Fruit fly (Drosophila melanogaster): Measurements from ENCODE around the gene Cpr65Ay.

The Cpr65Ay gene

dm6 chr3L:6143188-6143755 lies 15.2 kb downstream of the Cpr65Ay start, which contains the start of gene Lcp65Ad:
TSS of gene Lcp65Ad (plus strand) at chr3L:6143395.
- no peak for TF ChIP-seq Ets97D (GFP tag; optimal IDR thresholded peaks at IDR 0.05)
- no peak for TF ChIP-seq H2.0 (GFP tag; IDR thresholded peaks at IDR 0.05)
- TF ChIP-seq lbe (GFP tag; optimal IDR thresholded peaks at IDR 0.05), result no peak
- no peak for TF ChIP-seq hth (optimal IDR thresholded peaks at IDR 0.05)
- TF ChIP-seq Ets65A (GFP tag), result peak; percentile 85
- TF ChIP-seq Blimp-1 (GFP tag; optimal IDR thresholded peaks at IDR 0.05), result peak; percentile 25
- no peak for TF ChIP-seq CG30431 (GFP tag; optimal IDR thresholded peaks at IDR 0.05)
- TF ChIP-seq shn (GFP tag; optimal IDR thresholded peaks at IDR 0.05), result no peak
- no peak for TF ChIP-seq CkIIα-i1 (GFP tag; IDR thresholded peaks at IDR 0.05)

- TF ChIP-seq HHEX (GFP tag; optimal IDR thresholded peaks at IDR 0.05), result no peak
- TF ChIP-seq CHES-1-like (GFP tag; optimal IDR thresholded peaks at IDR 0.05), result no peak
- TF ChIP-seq CG1792 (GFP tag; optimal IDR thresholded peaks at IDR 0.05), result no peak
- TF ChIP-seq cwo (GFP tag; optimal IDR thresholded peaks at IDR 0.05), result no peak
- no peak for TF ChIP-seq cato (GFP tag; optimal IDR thresholded peaks at IDR 0.05; ENCODE audit: borderline replicate concordance)
- no peak for TF ChIP-seq sna (GFP tag; IDR thresholded peaks at IDR 0.05; ENCODE audit: partially characterized antibody)
- TF ChIP-seq CG2116 (GFP tag; optimal IDR thresholded peaks at IDR 0.05), result no peak
- no peak for TF ChIP-seq CG2202 (tag; optimal IDR thresholded peaks at IDR 0.05)
These were observed 16.1 kb downstream of the Cpr65Ay start, which contains the start of gene Cpr65Aw for dm6 chr3L:6142313-6142712. TSS of gene Cpr65Aw (minus strand) at chr3L:6142413.

dm6 chr3L:6141538-6141937 lies 16.9 kb downstream of the Cpr65Ay start:
- peak; percentile 52 for TF ChIP-seq cwo (GFP tag; optimal IDR thresholded peaks at IDR 0.05)
- TF ChIP-seq Pdp1 (GFP tag; optimal IDR thresholded peaks at IDR 0.05), result peak in 1 of 2 experiments; percentile 65
- TF ChIP-seq abd-A (tag; optimal IDR thresholded peaks at IDR 0.05), result peak; percentile 81
- TF ChIP-seq sd (tag; optimal IDR thresholded peaks at IDR 0.05), result peak; percentile 35
- TF ChIP-seq vvl (GFP tag; IDR thresholded peaks at IDR 0.05), result peak; percentile 70; the same call in 1 of the 2 replicates
- TF ChIP-seq sens (GFP tag), result peak; percentile 28
- TF ChIP-seq Blimp-1 (GFP tag; optimal IDR thresholded peaks at IDR 0.05), result peak; percentile 17
- peak; percentile 90 for TF ChIP-seq chinmo (GFP tag; IDR thresholded peaks at IDR 0.05; ENCODE audit: partially characterized antibody)
- TF ChIP-seq CG13894 (tag; optimal IDR thresholded peaks at IDR 0.05), result peak; percentile 78
- TF ChIP-seq Ada2b (GFP tag; IDR thresholded peaks at IDR 0.05), result no peak
- no peak for TF ChIP-seq Atf3 (GFP tag; optimal IDR thresholded peaks at IDR 0.05)
- no peak for TF ChIP-seq CG17912 (GFP tag; optimal IDR thresholded peaks at IDR 0.05)
- TF ChIP-seq CG12769 (tag; optimal IDR thresholded peaks at IDR 0.05), result peak; percentile 64

DNA sequence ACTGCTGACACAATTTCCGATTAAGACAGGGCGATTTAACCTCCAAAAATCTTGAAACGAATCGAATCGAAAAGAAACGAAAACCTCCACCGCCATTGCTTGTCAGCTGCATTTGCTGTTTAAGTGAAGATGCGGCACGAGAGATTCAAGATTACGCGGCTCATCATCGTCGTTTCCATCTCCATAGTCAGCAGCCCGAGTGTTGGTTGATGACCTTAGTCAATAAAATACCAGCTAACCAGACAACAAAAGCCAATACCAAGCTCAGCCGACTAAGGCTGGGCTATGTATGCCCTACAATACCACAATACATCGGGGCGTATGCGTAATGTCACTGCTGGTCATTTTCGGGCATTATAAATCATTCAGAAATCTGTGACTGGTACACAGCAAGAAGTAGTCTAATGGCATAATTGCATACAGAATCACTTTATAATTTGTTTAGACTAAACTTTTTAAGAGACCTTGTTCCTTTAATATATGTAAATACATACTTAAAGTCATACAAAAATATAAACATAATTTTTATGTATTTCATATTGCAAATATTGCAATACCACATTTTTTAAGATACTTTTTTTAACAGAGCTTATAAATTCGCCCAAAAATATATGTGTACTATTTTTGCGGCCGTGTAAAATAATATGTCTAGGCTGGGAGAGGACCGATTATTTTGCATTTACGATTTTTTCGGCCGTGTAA lies 17.5 kb downstream of the Cpr65Ay start:
- peak; percentile 4 for TF ChIP-seq CG12659 (GFP tag; optimal IDR thresholded peaks at IDR 0.05)
- peak; percentile 18 for TF ChIP-seq dmrt99B (tag; optimal IDR thresholded peaks at IDR 0.05)
- peak; percentile 52 for TF ChIP-seq gem (tag; optimal IDR thresholded peaks at IDR 0.05)
- TF ChIP-seq chinmo (GFP tag; IDR thresholded peaks at IDR 0.05; ENCODE audit: partially characterized antibody), result peak; percentile 82; the same call in 2 of the 4 replicates
- peak; percentile 19 for TF ChIP-seq pros (GFP tag; optimal IDR thresholded peaks at IDR 0.05)
- TF ChIP-seq Hr51 (GFP tag; optimal IDR thresholded peaks at IDR 0.05), result peak in 1 of 2 experiments; percentile 47
- TF ChIP-seq Ptx1 (GFP tag; IDR thresholded peaks at IDR 0.05), result peak; percentile 26; the same call in 1 of the 2 replicates
- TF ChIP-seq CG2678 (tag; optimal IDR thresholded peaks at IDR 0.05), result peak; percentile 21
- peak; percentile 33 for TF ChIP-seq Oli (tag; optimal IDR thresholded peaks at IDR 0.05)
- peak; percentile 2 for TF ChIP-seq CG30403 (GFP tag; optimal IDR thresholded peaks at IDR 0.05)
- TF ChIP-seq CG7839 (tag; optimal IDR thresholded peaks at IDR 0.05), result peak; percentile 33
- TF ChIP-seq Med (GFP tag), result peak; percentile 8
- peak; percentile 7 for TF ChIP-seq Ets65A (GFP tag)
- TF ChIP-seq Fer3 (tag; optimal IDR thresholded peaks at IDR 0.05), result no peak
- TF ChIP-seq kni (GFP tag; optimal IDR thresholded peaks at IDR 0.05), result no peak
- TF ChIP-seq dysf (GFP tag; IDR thresholded peaks at IDR 0.05), result peak; percentile 45; the same call in 1 of the 3 replicates
- TF ChIP-seq CG9932 (GFP tag; IDR thresholded peaks at IDR 0.05), result peak; percentile 39; the same call in 1 of the 2 replicates
